Worm (Caenorhabditis elegans): ENCODE measurements around the gene Y55B1AR.4.

Gene Y55B1AR.4

DNA sequence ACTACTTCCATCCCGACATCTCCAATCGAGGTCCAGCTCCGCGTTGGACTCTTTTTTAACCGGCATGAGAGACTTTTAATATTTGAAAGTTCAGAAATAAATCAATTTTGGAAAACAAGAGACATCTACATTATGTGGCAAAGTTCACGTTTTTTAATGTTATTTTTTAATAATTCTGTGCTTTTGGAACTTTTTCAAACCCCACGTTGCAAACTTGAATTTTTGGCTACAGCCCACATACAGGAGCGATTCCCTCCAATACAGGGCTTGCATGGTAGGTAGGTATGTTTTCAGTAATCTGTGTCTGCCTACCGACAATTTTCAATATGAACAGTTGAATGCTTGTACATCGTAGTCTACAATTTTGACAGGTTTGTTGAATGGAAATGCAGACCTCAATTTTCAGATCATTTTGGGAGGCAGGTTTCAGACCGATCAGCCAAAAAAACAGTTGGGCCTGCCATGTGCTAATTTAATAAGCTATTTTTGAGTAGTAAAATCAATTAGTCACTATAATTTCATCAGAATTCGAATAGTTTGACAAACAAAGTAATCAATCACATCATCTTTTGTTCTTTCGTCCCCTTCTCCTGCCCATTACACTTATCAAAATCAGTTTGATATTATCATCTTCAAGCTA lies at the start of gene Y55B1AR.4, which contains the start of gene ttr-7:
Gene Y55B1AR.4 (minus strand): TSS at position 101 of the 640 bp plus-strand sequence.
Gene ttr-7 (plus strand): TSS at position 590 of the 640 bp plus-strand sequence.
- TF ChIP-seq bed-3 (GFP tag; optimal IDR thresholded peaks at IDR 0.05) = no peak
- TF ChIP-seq pha-4 (tag; optimal IDR thresholded peaks at IDR 0.05) = no peak
- no peak for TF ChIP-seq unc-62 (GFP tag; optimal IDR thresholded peaks at IDR 0.05)
- no peak for TF ChIP-seq sem-2 (GFP tag; optimal IDR thresholded peaks at IDR 0.05)
- TF ChIP-seq drap-1 (GFP tag; optimal IDR thresholded peaks at IDR 0.05) = no peak
- TF ChIP-seq mab-5 (tag; optimal IDR thresholded peaks at IDR 0.05) = no peak
- no peak for TF ChIP-seq cnd-1 (tag; optimal IDR thresholded peaks at IDR 0.05)
- no peak for TF ChIP-seq nhr-28 (tag; optimal IDR thresholded peaks at IDR 0.05)
- no peak for TF ChIP-seq ham-2 (GFP tag; optimal IDR thresholded peaks at IDR 0.05)
- no peak for TF ChIP-seq lin-13 (tag; optimal IDR thresholded peaks at IDR 0.05)
- no peak for TF ChIP-seq tbx-8 (GFP tag; optimal IDR thresholded peaks at IDR 0.05)
- no peak for TF ChIP-seq nhr-2 (tag; optimal IDR thresholded peaks at IDR 0.05)
- TF ChIP-seq hlh-1 (tag; optimal IDR thresholded peaks at IDR 0.05) = no peak
- no peak for TF ChIP-seq elt-3 (tag; optimal IDR thresholded peaks at IDR 0.05)
- TF ChIP-seq flh-1 (GFP tag; optimal IDR thresholded peaks at IDR 0.05) = no peak
- TF ChIP-seq unc-39 (tag; optimal IDR thresholded peaks at IDR 0.05) = no peak
- TF ChIP-seq lin-32 (GFP tag; optimal IDR thresholded peaks at IDR 0.05) = no peak
- TF ChIP-seq zip-8 (tag; optimal IDR thresholded peaks at IDR 0.05) = no peak

DNA sequence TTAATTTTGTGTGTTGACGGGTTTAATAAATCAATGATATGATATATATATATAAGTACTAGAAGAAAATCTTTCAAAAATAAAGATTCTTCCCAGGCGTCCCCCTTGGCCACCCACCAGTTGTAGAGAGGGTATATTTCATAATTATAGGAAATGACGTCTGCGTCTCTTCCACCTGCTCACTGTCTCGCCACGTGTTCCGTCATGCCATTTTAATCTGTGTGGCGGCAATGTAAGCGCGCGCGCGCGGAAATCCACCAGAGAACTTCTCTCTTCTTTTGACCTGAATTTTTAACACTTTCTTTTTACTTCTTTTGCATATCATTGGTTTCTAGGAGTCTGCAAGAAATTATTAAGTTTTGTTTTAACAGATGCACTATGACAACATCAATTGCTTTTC lies 49.0 kb upstream of the Y55B1AR.4 start:
- no peak for TF ChIP-seq nhr-76 (tag; optimal IDR thresholded peaks at IDR 0.05)
- TF ChIP-seq hlh-1 (tag; optimal IDR thresholded peaks at IDR 0.05) = no peak
- peak; percentile 16 for TF ChIP-seq mls-2 (tag; optimal IDR thresholded peaks at IDR 0.05)
- no peak for TF ChIP-seq ces-1 (GFP tag; optimal IDR thresholded peaks at IDR 0.05)
- TF ChIP-seq drap-1 (GFP tag; optimal IDR thresholded peaks at IDR 0.05) = no peak
- no peak for TF ChIP-seq elt-1 (tag; optimal IDR thresholded peaks at IDR 0.05; ENCODE audit: borderline replicate concordance, insufficient read depth)
- no peak for TF ChIP-seq ceh-39 (tag; optimal IDR thresholded peaks at IDR 0.05)
- TF ChIP-seq flh-1 (GFP tag; optimal IDR thresholded peaks at IDR 0.05) = no peak
- TF ChIP-seq sptf-1 (tag; optimal IDR thresholded peaks at IDR 0.05) = no peak
- TF ChIP-seq ham-2 (GFP tag; optimal IDR thresholded peaks at IDR 0.05) = peak; percentile 54
- TF ChIP-seq lin-13 (tag; optimal IDR thresholded peaks at IDR 0.05) = no peak

DNA sequence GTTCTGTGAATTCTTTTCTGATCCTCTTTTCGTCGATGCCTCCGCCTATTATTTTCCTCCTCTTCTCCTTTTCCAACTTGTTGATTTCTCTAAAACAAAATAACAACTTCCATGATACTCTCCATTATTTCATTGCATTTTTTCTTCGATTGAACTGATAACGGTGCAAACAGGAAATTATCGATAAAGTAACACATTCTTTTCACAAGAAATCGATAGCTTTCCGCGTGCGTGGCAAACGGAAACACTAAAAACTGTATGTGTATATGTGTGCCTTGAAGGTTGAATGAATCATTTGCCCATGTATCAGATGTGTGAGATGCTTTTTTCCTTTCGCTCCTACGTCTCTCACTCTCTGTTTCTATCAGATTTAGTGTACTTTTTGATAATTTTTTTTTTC lies 46.3 kb upstream of the Y55B1AR.4 start:
- TF ChIP-seq sptf-1 (tag; optimal IDR thresholded peaks at IDR 0.05) = no peak
- TF ChIP-seq mep-1 (tag; optimal IDR thresholded peaks at IDR 0.05) = no peak
- TF ChIP-seq drap-1 (GFP tag; optimal IDR thresholded peaks at IDR 0.05) = no peak
- TF ChIP-seq nhr-237 (tag; optimal IDR thresholded peaks at IDR 0.05) = no peak
- no peak for TF ChIP-seq bed-3 (GFP tag; optimal IDR thresholded peaks at IDR 0.05)
- no peak for TF ChIP-seq unc-120 (tag; optimal IDR thresholded peaks at IDR 0.05; ENCODE audit: poor library complexity, severe bottlenecking)
- TF ChIP-seq hlh-1 (tag; optimal IDR thresholded peaks at IDR 0.05) = no peak
- no peak for TF ChIP-seq ceh-43 (GFP tag; optimal IDR thresholded peaks at IDR 0.05)
- no peak for TF ChIP-seq pha-4 (tag; optimal IDR thresholded peaks at IDR 0.05)
- no peak for TF ChIP-seq blmp-1 (tag; optimal IDR thresholded peaks at IDR 0.05)

- TF ChIP-seq snpc-4 (tag; optimal IDR thresholded peaks at IDR 0.05) (no peak), blmp-1 (tag; optimal IDR thresholded peaks at IDR 0.05) (no peak), flh-1 (GFP tag; optimal IDR thresholded peaks at IDR 0.05) (no peak), tbx-8 (GFP tag; optimal IDR thresholded peaks at IDR 0.05) (no peak), ceh-83 (GFP tag; optimal IDR thresholded peaks at IDR 0.05) (no peak), hlh-1 (tag; optimal IDR thresholded peaks at IDR 0.05) (no peak), bed-3 (GFP tag; optimal IDR thresholded peaks at IDR 0.05) (no peak), M03D4.4 (tag; optimal IDR thresholded peaks at IDR 0.05) (no peak), ham-2 (GFP tag; optimal IDR thresholded peaks at IDR 0.05) (no peak), lsy-2 (tag; optimal IDR thresholded peaks at IDR 0.05) (no peak)
These were observed 45.2 kb upstream of the Y55B1AR.4 start for ce11 chrIII:650539-650938.

Measured in whole organism, mixed stage, embryonic.